Worm (Caenorhabditis elegans) whole organism, L4 larva: ENCODE measurements around the gene eat-4.

Experiments used
- ces-1 ChIP-seq: fragments of 150-350 bp; sonication (generic microtip); optimal IDR thresholded peaks from 4 replicates; lab custom pipeline; 2014; ENCODE audit warnings: missing biosample characterization, missing genetic modification reagents, missing genetic modification characterization
- ctbp-1 ChIP-seq: fragments of 200-800 bp; sonication (Bioruptor generic); IDR thresholded peaks from 2 replicates; pipeline ENCODE4 v1.3.6; 2022; ENCODE audit warnings: missing genetic modification reagents, missing genetic modification characterization, missing compliant biosample characterization
- mdt-29 ChIP-seq: fragments of 200-800 bp; sonication (Bioruptor generic); IDR thresholded peaks from 2 replicates; pipeline ENCODE4 v1.3.6; 2022; ENCODE audit warnings: missing genetic modification reagents, missing genetic modification characterization, missing compliant biosample characterization
- nhr-48 ChIP-seq: sonication (generic microtip); optimal IDR thresholded peaks from 2 replicates; lab custom pipeline; 2016; ENCODE audit warnings: mild to moderate bottlenecking, missing genetic modification characterization, missing compliant biosample characterization
- nhr-6 ChIP-seq: fragments of 150-350 bp; optimal IDR thresholded peaks from 2 replicates; lab custom pipeline; 2014; ENCODE audit warnings: missing biosample characterization, missing genetic modification characterization
- unc-39 ChIP-seq: sonication (generic microtip); optimal IDR thresholded peaks from 2 replicates; lab custom pipeline; 2017; ENCODE audit warnings: missing biosample characterization, missing genetic modification characterization

DNA sequence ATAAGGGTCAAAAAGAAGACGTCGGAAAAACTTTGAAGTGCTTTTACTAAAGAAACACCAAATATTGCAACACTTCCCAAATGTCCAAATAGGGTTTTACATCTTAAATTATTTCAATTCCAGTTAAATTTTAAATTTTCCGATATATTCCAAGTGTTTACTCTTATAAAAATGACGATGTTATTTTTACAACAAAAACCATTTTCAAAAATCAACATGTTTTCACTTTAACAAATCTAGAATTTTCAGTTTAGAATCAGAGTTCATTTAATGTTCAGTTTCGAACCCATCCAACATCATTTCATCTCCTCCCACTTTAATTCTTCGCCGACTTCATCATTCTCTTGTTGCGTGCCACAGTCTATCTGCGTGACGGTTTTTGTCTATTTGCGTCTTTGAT lies 33.0 kb upstream of the eat-4 start, which contains the start of gene dos-1:
- TF ChIP-seq unc-39 = no peak
- TF ChIP-seq mdt-29 (GFP tag; lab: Robert Waterston, UW) = no peak
- TF ChIP-seq ctbp-1 (GFP tag; lab: Robert Waterston, UW) = no peak
- no peak for TF ChIP-seq nhr-6 (tag; lab: Kevin White, UChicago)
- no peak for TF ChIP-seq ces-1 (GFP tag; lab: Kevin White, UChicago)
- no peak for TF ChIP-seq nhr-48
